Worm (Caenorhabditis elegans): ENCODE results near the gene gldi-3.

The gldi-3 gene

ce11 chrII:9305575-9305974 is 25.7 kb upstream of the gldi-3 start:
- TF ChIP-seq unc-55 (GFP tag; optimal IDR thresholded peaks at IDR 0.05) (peak; percentile 4), ceh-34 (tag; optimal IDR thresholded peaks at IDR 0.05) (peak; percentile 27), tbx-7 (tag; optimal IDR thresholded peaks at IDR 0.05) (no peak), unc-3 (GFP tag; conservative IDR thresholded peaks at IDR 0.05) (no peak), unc-3 (tag; optimal IDR thresholded peaks at IDR 0.05) (no peak), lin-11 (tag; optimal IDR thresholded peaks at IDR 0.05) (no peak), hlh-6 (tag; optimal IDR thresholded peaks at IDR 0.05) (no peak), fax-1 (tag; optimal IDR thresholded peaks at IDR 0.05) (no peak), unc-42 (tag; optimal IDR thresholded peaks at IDR 0.05) (peak; percentile 65)

DNA sequence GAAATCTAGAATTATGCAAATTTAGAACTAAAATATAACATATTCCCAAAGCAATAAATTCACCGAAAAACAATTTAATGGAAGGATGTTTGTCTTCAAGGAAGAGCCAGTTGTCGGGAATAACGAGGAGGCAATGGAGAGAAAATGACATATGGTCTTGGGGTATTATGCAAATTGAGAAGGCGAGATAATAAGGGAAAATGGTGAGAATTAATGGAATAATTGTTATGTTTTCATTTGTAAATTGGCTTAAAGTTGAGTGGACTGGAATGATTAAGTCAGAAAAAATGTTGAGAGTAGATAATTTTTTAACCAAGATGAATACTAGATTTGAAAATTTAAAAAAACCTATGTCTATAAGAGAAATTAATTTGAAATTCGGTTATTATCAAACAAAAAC is 25.0 kb upstream of the gldi-3 start:
- TF ChIP-seq unc-42 (tag; optimal IDR thresholded peaks at IDR 0.05) (peak; percentile 73), tbx-2 (tag; optimal IDR thresholded peaks at IDR 0.05) (peak; percentile 5), ceh-2 (tag; optimal IDR thresholded peaks at IDR 0.05) (no peak), ceh-31 (tag; optimal IDR thresholded peaks at IDR 0.05) (peak; percentile 3), K02D7.2 (tag; optimal IDR thresholded peaks at IDR 0.05) (no peak)

- no peak for TF ChIP-seq Y22D7AL.16 (tag; optimal IDR thresholded peaks at IDR 0.05)
- TF ChIP-seq ceh-9 (tag; optimal IDR thresholded peaks at IDR 0.05) = no peak
- TF ChIP-seq unc-55 (GFP tag; optimal IDR thresholded peaks at IDR 0.05) = no peak
- TF ChIP-seq unc-3 (GFP tag; conservative IDR thresholded peaks at IDR 0.05) = no peak
- no peak for TF ChIP-seq unc-3 (tag; optimal IDR thresholded peaks at IDR 0.05)
- no peak for TF ChIP-seq pha-2 (tag; optimal IDR thresholded peaks at IDR 0.05)
- no peak for TF ChIP-seq ttx-3 (tag; optimal IDR thresholded peaks at IDR 0.05)
- TF ChIP-seq ceh-45 (GFP tag; IDR thresholded peaks at IDR 0.05) = no peak
- no peak for TF ChIP-seq fkh-6 (tag; optimal IDR thresholded peaks at IDR 0.05)
- TF ChIP-seq ceh-14 (tag; optimal IDR thresholded peaks at IDR 0.05) = no peak
Measured at ce11 chrII:9303545-9303944, 23.6 kb upstream of the gldi-3 start.

DNA sequence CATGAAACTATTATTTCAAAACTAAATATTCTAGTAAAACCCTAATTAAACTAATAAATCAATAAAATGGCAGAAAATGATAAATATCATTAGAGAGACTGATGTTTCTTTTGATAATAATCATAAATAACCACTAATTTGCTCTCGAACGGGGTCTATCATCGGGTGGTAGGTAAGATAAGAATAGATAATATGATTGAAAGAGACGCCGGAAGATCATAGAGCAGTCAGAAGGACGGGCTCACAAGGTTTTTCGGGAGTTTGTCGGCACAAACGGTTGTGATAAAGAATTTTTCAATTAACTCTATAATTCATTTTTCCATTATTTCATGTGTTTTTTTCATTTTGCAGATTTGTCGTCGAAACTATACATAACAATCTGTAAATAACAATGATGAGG is 21.2 kb upstream of the gldi-3 start:
- TF ChIP-seq fkh-6 (tag; optimal IDR thresholded peaks at IDR 0.05) (no peak), elt-2 (tag; optimal IDR thresholded peaks at IDR 0.05) (peak; percentile 90), unc-55 (GFP tag; optimal IDR thresholded peaks at IDR 0.05) (peak; percentile 13)

ce11 chrII:9299679-9300078 is 19.8 kb upstream of the gldi-3 start:
- TF ChIP-seq unc-55 (GFP tag; optimal IDR thresholded peaks at IDR 0.05) = peak; percentile 45
- TF ChIP-seq elt-2 (tag; optimal IDR thresholded peaks at IDR 0.05) = no peak

- no peak for TF ChIP-seq npax-4 (tag; optimal IDR thresholded peaks at IDR 0.05)
- TF ChIP-seq Y22D7AL.16 (tag; optimal IDR thresholded peaks at IDR 0.05) = no peak
- no peak for TF ChIP-seq nfya-1 (tag; optimal IDR thresholded peaks at IDR 0.05)
- no peak for TF ChIP-seq eyg-1 (tag; optimal IDR thresholded peaks at IDR 0.05)
Measured at ce11 chrII:9295678-9296077, 15.8 kb upstream of the gldi-3 start, which contains the start of gene C01G6.9. C01G6.9 (minus strand) TSS chrII:9295818.

DNA sequence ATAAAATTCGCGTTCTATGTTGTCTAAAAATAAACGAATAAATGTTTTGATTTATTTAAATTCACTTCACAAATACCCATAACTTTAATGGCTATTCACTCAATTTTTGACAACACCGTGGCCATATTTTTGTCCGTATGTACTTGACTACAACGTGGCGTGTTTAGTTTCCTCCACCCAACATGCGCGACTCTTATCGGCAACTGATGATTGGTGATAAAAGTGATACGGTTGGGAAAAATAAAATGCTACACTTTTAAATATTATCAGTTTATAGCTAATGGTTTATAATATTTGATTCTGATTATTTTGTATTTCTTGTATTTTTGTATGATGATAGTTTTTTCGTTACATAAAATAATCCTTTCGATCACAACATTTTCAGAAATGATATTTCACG is 11.7 kb upstream of the gldi-3 start, which contains the start of gene acs-7:
acs-7 (plus strand) TSS at position 386 of the 400 bp plus-strand sequence.
- TF ChIP-seq elt-2 (tag; optimal IDR thresholded peaks at IDR 0.05) (peak; percentile 94), pag-3 (tag; optimal IDR thresholded peaks at IDR 0.05; ENCODE audit: borderline replicate concordance) (no peak)

ce11 chrII:9289127-9289526 is 9.2 kb upstream of the gldi-3 start:
- TF ChIP-seq ceh-45 (GFP tag; IDR thresholded peaks at IDR 0.05) (no peak), ceh-2 (tag; optimal IDR thresholded peaks at IDR 0.05) (no peak), Y22D7AL.16 (tag; optimal IDR thresholded peaks at IDR 0.05) (no peak), unc-55 (GFP tag; optimal IDR thresholded peaks at IDR 0.05) (no peak), hlh-8 (tag; optimal IDR thresholded peaks at IDR 0.05) (no peak), che-1 (tag; optimal IDR thresholded peaks at IDR 0.05) (no peak), ceh-9 (tag; optimal IDR thresholded peaks at IDR 0.05) (no peak), unc-86 (tag; optimal IDR thresholded peaks at IDR 0.05) (no peak), fkh-6 (tag; optimal IDR thresholded peaks at IDR 0.05) (no peak), nfya-1 (tag; optimal IDR thresholded peaks at IDR 0.05) (no peak), nhr-232 (tag; optimal IDR thresholded peaks at IDR 0.05) (no peak), ttx-3 (tag; optimal IDR thresholded peaks at IDR 0.05) (no peak)

Measured in whole organism, late embryonic.